Worm (Caenorhabditis elegans) whole organism, L4/young adult: ENCODE measurements around the gene sym-4.

Experiments
- dao-5 ChIP-seq: sonication (generic microtip); optimal IDR thresholded peaks from 2 replicates; lab custom pipeline; 2016; ENCODE audit warnings: missing genotype, missing genetic modification characterization, moderate library complexity, missing compliant biosample characterization
- him-1 ChIP-seq: sonication (generic microtip); optimal IDR thresholded peaks from 2 replicates; lab custom pipeline; 2016; ENCODE audit warnings: missing genotype, missing genetic modification reagents, missing genetic modification characterization, missing compliant biosample characterization

ce11 chrX:14207942-14208341, 38.5 kb upstream of the sym-4 start, which contains the start of gene ceh-37:
- TF ChIP-seq dao-5 (tag; lab: Kevin White, UChicago): no peak
- TF ChIP-seq him-1: no peak
